ENCODE assay signal across 4 fruit fly cellular contexts in genomic region chr3L:6853718-6854374, dm6.
TF ChIP-seq lines count a peak whose summit lies in the region.

No protein-coding gene starts in this region.

- no peak for TF ChIP-seq CTCF in whole organism, embryonic (GFP tag; optimal IDR thresholded peaks at IDR 0.05; lab: Kevin White, UChicago)

TF ChIP-seq in whole organism, adult, 20 proteins besides CTCF, POLR2A, EP300 and RAD21:
- no peak for TF ChIP-seq CG1620 (GFP tag; optimal IDR thresholded peaks at IDR 0.05; lab: Kevin White, UChicago)
- peak; percentile 44 for TF ChIP-seq tj (GFP tag; optimal IDR thresholded peaks at IDR 0.05; lab: Kevin White, UChicago)

TF ChIP-seq in whole organism, embryonic, 481 proteins besides CTCF, POLR2A, EP300 and RAD21 (continues in another document):
- no peak for TF ChIP-seq CG10543 (GFP tag; optimal IDR thresholded peaks at IDR 0.05; lab: Kevin White, UChicago)
- no peak for TF ChIP-seq CG17912 (GFP tag; optimal IDR thresholded peaks at IDR 0.05; lab: Kevin White, UChicago)
- 0 out of 2 replicates have a peak, but pooled peaks have one; percentile 12 for TF ChIP-seq CG42726 (GFP tag; IDR thresholded peaks at IDR 0.05; lab: Robert Waterston, UW; ENCODE audit: partially characterized antibody)
- peak; percentile 52 for TF ChIP-seq CG10209 (GFP tag; optimal IDR thresholded peaks at IDR 0.05; lab: Kevin White, UChicago)
- no peak for TF ChIP-seq NFAT (GFP tag; IDR thresholded peaks at IDR 0.05; lab: Robert Waterston, UW)
- TF ChIP-seq CG17802 (tag; optimal IDR thresholded peaks at IDR 0.05; lab: Kevin White, UChicago) = peak; percentile 16
- 0 out of 2 replicates have a peak, but pooled peaks have one; percentile 26 for TF ChIP-seq CG32767 (GFP tag; IDR thresholded peaks at IDR 0.05; lab: Robert Waterston, UW)
- TF ChIP-seq zfh1 (GFP tag; IDR thresholded peaks at IDR 0.05; lab: Robert Waterston, UW) = 0 out of 3 replicates have a peak, but pooled peaks have one; percentile 11
- TF ChIP-seq CG7745 (tag; optimal IDR thresholded peaks at IDR 0.05; lab: Kevin White, UChicago) = peak; percentile 51
- TF ChIP-seq vvl (GFP tag; IDR thresholded peaks at IDR 0.05; lab: Robert Waterston, UW) = peak; percentile 99
- TF ChIP-seq H2.0 (GFP tag; IDR thresholded peaks at IDR 0.05; lab: Robert Waterston, UW) = no peak
- no peak for TF ChIP-seq D19B (GFP tag; optimal IDR thresholded peaks at IDR 0.05; lab: Kevin White, UChicago)
- peak; percentile 16 for TF ChIP-seq cg (GFP tag; optimal IDR thresholded peaks at IDR 0.05; lab: Kevin White, UChicago)
- TF ChIP-seq CG11504 (tag; optimal IDR thresholded peaks at IDR 0.05; lab: Kevin White, UChicago) = no peak
- no peak for TF ChIP-seq Hsf (GFP tag; optimal IDR thresholded peaks at IDR 0.05; lab: Kevin White, UChicago)
- TF ChIP-seq CG1832 (GFP tag; optimal IDR thresholded peaks at IDR 0.05; lab: Kevin White, UChicago) = peak; percentile 11
- no peak for TF ChIP-seq CG12219 (GFP tag; optimal IDR thresholded peaks at IDR 0.05; lab: Kevin White, UChicago)
- no peak for TF ChIP-seq zen2 (GFP tag; IDR thresholded peaks at IDR 0.05; lab: Robert Waterston, UW; ENCODE audit: partially characterized antibody)
- TF ChIP-seq ci (GFP tag; IDR thresholded peaks at IDR 0.05; lab: Robert Waterston, UW) = 0 out of 3 replicates have a peak, but pooled peaks have one; percentile 0
- TF ChIP-seq Pdp1 (GFP tag; optimal IDR thresholded peaks at IDR 0.05; lab: Kevin White, UChicago) = peak in 1 of 2 experiments; percentile 3
- no peak for TF ChIP-seq ac (GFP tag; optimal IDR thresholded peaks at IDR 0.05; lab: Kevin White, UChicago)
- no peak for TF ChIP-seq CG11456 (GFP tag; IDR thresholded peaks at IDR 0.05; lab: Robert Waterston, UW)
- no peak for TF ChIP-seq Tbp (GFP tag; optimal IDR thresholded peaks at IDR 0.05; lab: Kevin White, UChicago)
- TF ChIP-seq dati (GFP tag; IDR thresholded peaks at IDR 0.05; lab: Robert Waterston, UW) = no peak
- TF ChIP-seq BEAF-32 (GFP tag; optimal IDR thresholded peaks at IDR 0.05; lab: Kevin White, UChicago) = no peak
- TF ChIP-seq Adf1 (GFP tag; IDR thresholded peaks at IDR 0.05; lab: Robert Waterston, UW) = peak; percentile 14; the same call in 1 of the 2 replicates
- TF ChIP-seq CG31441 (GFP tag; IDR thresholded peaks at IDR 0.05; lab: Robert Waterston, UW) = peak; percentile 3; the same call in 1 of the 2 replicates
- TF ChIP-seq CG7372 (GFP tag; IDR thresholded peaks at IDR 0.05; lab: Robert Waterston, UW) = peak; percentile 31; the same call in 1 of the 2 replicates

TF ChIP-seq in whole organism, prepupa, 60 proteins besides CTCF, POLR2A, EP300 and RAD21:
- TF ChIP-seq Eip75B (GFP tag; optimal IDR thresholded peaks at IDR 0.05; lab: Kevin White, UChicago) = no peak
- peak; percentile 25 for TF ChIP-seq svp (GFP tag; lab: Kevin White, UChicago)
- TF ChIP-seq CG3032 (tag; optimal IDR thresholded peaks at IDR 0.05; lab: Kevin White, UChicago) = no peak
- peak; percentile 57 for TF ChIP-seq CG4318 (GFP tag; optimal IDR thresholded peaks at IDR 0.05; lab: Kevin White, UChicago)
- TF ChIP-seq Sox14 (GFP tag; optimal IDR thresholded peaks at IDR 0.05; lab: Kevin White, UChicago) = no peak
- TF ChIP-seq salr (GFP tag; optimal IDR thresholded peaks at IDR 0.05; lab: Kevin White, UChicago) = peak in 1 of 2 experiments; percentile 6
- TF ChIP-seq CG32006 (GFP tag; optimal IDR thresholded peaks at IDR 0.05; lab: Kevin White, UChicago) = peak; percentile 47

TF ChIP-seq in whole organism, pupa, 21 proteins besides CTCF, POLR2A, EP300 and RAD21:
- TF ChIP-seq CG17806 (tag; optimal IDR thresholded peaks at IDR 0.05; lab: Kevin White, UChicago) = no peak
- 0 out of 3 replicates have a peak, but pooled peaks have one; percentile 33 for TF ChIP-seq CG4496 (GFP tag; IDR thresholded peaks at IDR 0.05; lab: Robert Waterston, UW)
